Worm (Caenorhabditis elegans) whole organism, early embryonic: ENCODE data around the gene grl-27.

ENCODE experiments used
- B0310.2 ChIP-seq: sonication (generic microtip); optimal IDR thresholded peaks from 2 replicates; lab custom pipeline; 2016; ENCODE audit warnings: mild to moderate bottlenecking, missing genetic modification characterization, missing compliant biosample characterization
- aly-1 ChIP-seq: sonication (generic microtip); optimal IDR thresholded peaks from 2 replicates; lab custom pipeline; 2016; ENCODE audit warnings: missing genetic modification characterization, missing compliant biosample characterization
- ama-1 ChIP-seq: fragments of 150-350 bp; optimal IDR thresholded peaks from 2 replicates; lab custom pipeline; 2014
- ceh-36 ChIP-seq: sonication (generic microtip); optimal IDR thresholded peaks from 2 replicates; lab custom pipeline; 2016; ENCODE audit warnings: missing genetic modification characterization, inconsistent platforms, missing compliant biosample characterization
- hmg-4 ChIP-seq: fragments of 200-800 bp; sonication (Bioruptor generic); optimal IDR thresholded peaks from 2 replicates; lab custom pipeline; 2018; ENCODE audit warnings: mild to moderate bottlenecking, missing genetic modification characterization, missing compliant biosample characterization
- hnd-1 ChIP-seq: sonication (generic microtip); optimal IDR thresholded peaks from 2 replicates; lab custom pipeline; 2016; ENCODE audit warnings: missing genetic modification characterization, missing compliant biosample characterization
- pes-1 ChIP-seq: fragments of 200-800 bp; sonication (Bioruptor generic); IDR thresholded peaks from 2 replicates; pipeline ENCODE4 v1.3.6; 2022; ENCODE audit warnings: missing genetic modification reagents, missing genetic modification characterization, missing compliant biosample characterization
- tra-4 ChIP-seq: sonication (generic microtip); optimal IDR thresholded peaks from 2 replicates; lab custom pipeline; 2017; ENCODE audit warnings: missing genetic modification characterization, missing compliant biosample characterization

DNA sequence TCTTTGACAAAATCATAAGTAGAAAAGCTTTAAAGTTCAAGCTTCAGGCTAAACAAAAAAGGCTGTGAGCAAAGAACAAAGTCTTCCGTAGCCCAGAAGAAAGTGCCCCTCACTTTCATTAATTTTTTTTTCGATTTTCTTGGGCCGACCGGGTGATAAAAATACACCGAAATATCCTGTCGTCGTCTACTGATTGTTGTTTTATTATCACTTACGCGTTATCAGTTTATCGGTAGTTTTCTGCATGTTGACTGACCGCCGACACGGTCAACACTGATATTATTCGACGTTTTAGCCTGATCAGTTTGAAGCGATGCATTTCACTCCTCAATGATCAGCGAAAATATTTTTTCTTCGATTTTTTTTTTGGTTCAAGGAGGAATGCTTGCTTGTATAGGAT, 4.7 kb upstream of the grl-27 start:
- no peak for TF ChIP-seq hnd-1 (tag; lab: Kevin White, UChicago)
- no peak for TF ChIP-seq ama-1
- TF ChIP-seq ceh-36 (tag; lab: Kevin White, UChicago) = no peak
- no peak for TF ChIP-seq pes-1 (GFP tag; lab: Robert Waterston, UW)
- TF ChIP-seq hmg-4 (GFP tag; lab: Kevin White, UChicago) = no peak
- TF ChIP-seq tra-4 (tag; lab: Kevin White, UChicago) = no peak
- TF ChIP-seq B0310.2 (tag; lab: Kevin White, UChicago) = no peak
- TF ChIP-seq aly-1 (tag; lab: Kevin White, UChicago) = no peak
